Worm (Caenorhabditis elegans) whole organism, early embryonic: ENCODE data around the gene dohh-1.

Experiments used
- ama-1 ChIP-seq: fragments of 150-350 bp; optimal IDR thresholded peaks from 2 replicates; lab custom pipeline; 2014
- ceh-13 ChIP-seq: fragments of 200-800 bp; sonication (Bioruptor generic); optimal IDR thresholded peaks from 2 replicates; lab custom pipeline; 2018; ENCODE audit warnings: mild to moderate bottlenecking, missing genetic modification characterization, missing compliant biosample characterization
- ceh-36 ChIP-seq: sonication (generic microtip); optimal IDR thresholded peaks from 2 replicates; lab custom pipeline; 2016; ENCODE audit warnings: missing genetic modification characterization, inconsistent platforms, missing compliant biosample characterization
- flt-1 ChIP-seq: fragments of 200-800 bp; sonication (Bioruptor generic); IDR thresholded peaks from 2 replicates; pipeline ENCODE4 v1.3.6; 2022; ENCODE audit warnings: missing genetic modification characterization, missing compliant biosample characterization
- hmg-4 ChIP-seq: fragments of 200-800 bp; sonication (Bioruptor generic); optimal IDR thresholded peaks from 2 replicates; lab custom pipeline; 2018; ENCODE audit warnings: mild to moderate bottlenecking, missing genetic modification characterization, missing compliant biosample characterization
- pes-1 ChIP-seq: fragments of 200-800 bp; sonication (Bioruptor generic); IDR thresholded peaks from 2 replicates; pipeline ENCODE4 v1.3.6; 2022; ENCODE audit warnings: missing genetic modification reagents, missing genetic modification characterization, missing compliant biosample characterization
- tbx-11 ChIP-seq: fragments of 200-800 bp; sonication (Bioruptor generic); IDR thresholded peaks from 2 replicates; pipeline ENCODE4 v1.3.6; 2022; ENCODE audit warnings: missing genetic modification characterization, missing compliant biosample characterization
- tra-4 ChIP-seq: sonication (generic microtip); optimal IDR thresholded peaks from 2 replicates; lab custom pipeline; 2017; ENCODE audit warnings: missing genetic modification characterization, missing compliant biosample characterization

ce11 chrII:10531604-10532003, 48.2 kb upstream of the dohh-1 start:
- TF ChIP-seq tra-4 = no peak
- no peak for TF ChIP-seq hmg-4
- TF ChIP-seq ceh-13 (GFP tag; lab: Kevin White, UChicago) = no peak
- no peak for TF ChIP-seq tbx-11
- no peak for TF ChIP-seq ceh-36 (tag; lab: Kevin White, UChicago)
- TF ChIP-seq flt-1 (GFP tag; lab: Robert Waterston, UW) = no peak
- no peak for TF ChIP-seq ama-1 (lab: Kevin White, UChicago)
- no peak for TF ChIP-seq pes-1 (GFP tag; lab: Robert Waterston, UW)
